Worm (Caenorhabditis elegans) whole organism, early embryonic: ENCODE results near the gene ceh-93.
A peak's percentile ranks its signal among the peaks of the same experiment; 100 is the strongest.

ENCODE experiments used
- B0310.2 ChIP-seq: sonication (generic microtip); optimal IDR thresholded peaks from 2 replicates; lab custom pipeline; 2016; ENCODE audit warnings: mild to moderate bottlenecking, missing genetic modification characterization, missing compliant biosample characterization
- F13C5.2 ChIP-seq: sonication (generic microtip); optimal IDR thresholded peaks from 2 replicates; lab custom pipeline; 2017; ENCODE audit warnings: mild to moderate bottlenecking, missing genetic modification characterization, inconsistent platforms, missing compliant biosample characterization
- aly-1 ChIP-seq: sonication (generic microtip); optimal IDR thresholded peaks from 2 replicates; lab custom pipeline; 2016; ENCODE audit warnings: missing genetic modification characterization, missing compliant biosample characterization
- ama-1 ChIP-seq: fragments of 150-350 bp; optimal IDR thresholded peaks from 2 replicates; lab custom pipeline; 2014
- ceh-13 ChIP-seq: fragments of 200-800 bp; sonication (Bioruptor generic); optimal IDR thresholded peaks from 2 replicates; lab custom pipeline; 2018; ENCODE audit warnings: mild to moderate bottlenecking, missing genetic modification characterization, missing compliant biosample characterization
- ceh-36 ChIP-seq: sonication (generic microtip); optimal IDR thresholded peaks from 2 replicates; lab custom pipeline; 2016; ENCODE audit warnings: missing genetic modification characterization, inconsistent platforms, missing compliant biosample characterization
- ets-7 ChIP-seq: sonication (generic microtip); optimal IDR thresholded peaks from 2 replicates; lab custom pipeline; 2016; ENCODE audit warnings: missing genotype, missing genetic modification characterization, missing compliant biosample characterization
- flt-1 ChIP-seq: fragments of 200-800 bp; sonication (Bioruptor generic); IDR thresholded peaks from 2 replicates; pipeline ENCODE4 v1.3.6; 2022; ENCODE audit warnings: missing genetic modification characterization, missing compliant biosample characterization
- hmbx-1 ChIP-seq: sonication (generic microtip); optimal IDR thresholded peaks from 2 replicates; lab custom pipeline; 2016; ENCODE audit warnings: mild to moderate bottlenecking, missing genetic modification characterization, missing compliant biosample characterization
- hmg-4 ChIP-seq: fragments of 200-800 bp; sonication (Bioruptor generic); optimal IDR thresholded peaks from 2 replicates; lab custom pipeline; 2018; ENCODE audit warnings: mild to moderate bottlenecking, missing genetic modification characterization, missing compliant biosample characterization
- hnd-1 ChIP-seq: sonication (generic microtip); optimal IDR thresholded peaks from 2 replicates; lab custom pipeline; 2016; ENCODE audit warnings: missing genetic modification characterization, missing compliant biosample characterization
- pes-1 ChIP-seq: fragments of 200-800 bp; sonication (Bioruptor generic); IDR thresholded peaks from 2 replicates; pipeline ENCODE4 v1.3.6; 2022; ENCODE audit warnings: missing genetic modification reagents, missing genetic modification characterization, missing compliant biosample characterization
- scrt-1 ChIP-seq: fragments of 200-800 bp; sonication (Bioruptor generic); IDR thresholded peaks from 2 replicates; pipeline ENCODE4 v1.3.6; 2022; ENCODE audit warnings: missing genetic modification characterization, missing compliant biosample characterization
- sea-1 ChIP-seq: fragments of 200-800 bp; sonication (Bioruptor generic); conservative IDR thresholded peaks from 2 replicates; pipeline ENCODE4 v1.3.6; 2022; ENCODE audit warnings: missing genetic modification characterization, missing compliant biosample characterization
- tbx-11 ChIP-seq: fragments of 200-800 bp; sonication (Bioruptor generic); IDR thresholded peaks from 2 replicates; pipeline ENCODE4 v1.3.6; 2022; ENCODE audit warnings: missing genetic modification characterization, missing compliant biosample characterization
- tbx-37 ChIP-seq: fragments of 200-800 bp; sonication (Bioruptor generic); conservative IDR thresholded peaks from 2 replicates; pipeline ENCODE4 v1.3.6; 2022; ENCODE audit warnings: missing genetic modification reagents, missing genetic modification characterization, missing compliant biosample characterization
- tra-4 ChIP-seq: sonication (generic microtip); optimal IDR thresholded peaks from 2 replicates; lab custom pipeline; 2017; ENCODE audit warnings: missing genetic modification characterization, missing compliant biosample characterization

The ceh-93 gene

ce11 chrX:388728-389127 lies at the start of gene ceh-93:
Gene ceh-93 (minus strand): TSS chrX:388797.
- TF ChIP-seq hmbx-1, result no peak
- TF ChIP-seq tra-4, result no peak

- no peak for TF ChIP-seq hmbx-1
- TF ChIP-seq flt-1, result no peak
- TF ChIP-seq pes-1 (GFP tag; lab: Robert Waterston, UW), result no peak
- no peak for TF ChIP-seq ets-7 (tag; lab: Kevin White, UChicago)
- TF ChIP-seq sea-1, result no peak
- TF ChIP-seq tbx-37 (GFP tag; lab: Robert Waterston, UW), result no peak
- TF ChIP-seq hnd-1 (tag; lab: Kevin White, UChicago), result no peak
- TF ChIP-seq hmg-4, result no peak
- TF ChIP-seq ama-1 (lab: Kevin White, UChicago), result no peak
- no peak for TF ChIP-seq scrt-1
- no peak for TF ChIP-seq tbx-11
- TF ChIP-seq ceh-36 (tag; lab: Kevin White, UChicago), result no peak
- TF ChIP-seq ceh-13 (GFP tag; lab: Kevin White, UChicago), result no peak
- no peak for TF ChIP-seq B0310.2 (tag; lab: Kevin White, UChicago)
- TF ChIP-seq F13C5.2, result no peak
- no peak for TF ChIP-seq tra-4
- TF ChIP-seq aly-1 (tag; lab: Kevin White, UChicago), result no peak
Measured at ce11 chrX:438396-438795, 49.8 kb upstream of the ceh-93 start.

- TF ChIP-seq ceh-36 (tag; lab: Kevin White, UChicago) (no peak), ceh-13 (GFP tag; lab: Kevin White, UChicago) (no peak), hnd-1 (tag; lab: Kevin White, UChicago) (no peak), hmg-4 (no peak), B0310.2 (tag; lab: Kevin White, UChicago) (no peak), tra-4 (no peak), scrt-1 (no peak), tbx-37 (GFP tag; lab: Robert Waterston, UW) (no peak), F13C5.2 (no peak), ets-7 (tag; lab: Kevin White, UChicago) (no peak), hmbx-1 (no peak), flt-1 (no peak)
Measured at ce11 chrX:433747-434146, 45.1 kb upstream of the ceh-93 start, which contains the start of gene dve-1. Gene dve-1 (minus strand): TSS chrX:433812.

ce11 chrX:433029-433693 lies 44.6 kb upstream of the ceh-93 start:
- no peak for TF ChIP-seq scrt-1
- no peak for TF ChIP-seq pes-1 (GFP tag; lab: Robert Waterston, UW)
- no peak for TF ChIP-seq tra-4
- TF ChIP-seq tbx-37 (GFP tag; lab: Robert Waterston, UW), result no peak
- TF ChIP-seq sea-1, result no peak
- TF ChIP-seq hmg-4, result no peak
- TF ChIP-seq aly-1 (tag; lab: Kevin White, UChicago), result no peak
- no peak for TF ChIP-seq ama-1 (lab: Kevin White, UChicago)
- no peak for TF ChIP-seq ets-7 (tag; lab: Kevin White, UChicago)
- no peak for TF ChIP-seq hmbx-1
- no peak for TF ChIP-seq flt-1
- TF ChIP-seq ceh-36 (tag; lab: Kevin White, UChicago), result no peak
- no peak for TF ChIP-seq ceh-13 (GFP tag; lab: Kevin White, UChicago)
- TF ChIP-seq F13C5.2, result no peak
- no peak for TF ChIP-seq B0310.2 (tag; lab: Kevin White, UChicago)

ce11 chrX:431596-431995 lies 43.0 kb upstream of the ceh-93 start:
- TF ChIP-seq flt-1, result no peak
- no peak for TF ChIP-seq ama-1 (lab: Kevin White, UChicago)
- TF ChIP-seq scrt-1, result no peak
- no peak for TF ChIP-seq aly-1 (tag; lab: Kevin White, UChicago)
- no peak for TF ChIP-seq tbx-37 (GFP tag; lab: Robert Waterston, UW)
- peak; percentile 13 for TF ChIP-seq hmg-4
- TF ChIP-seq F13C5.2, result no peak
- no peak for TF ChIP-seq hnd-1 (tag; lab: Kevin White, UChicago)

- no peak for TF ChIP-seq hmg-4
- no peak for TF ChIP-seq aly-1 (tag; lab: Kevin White, UChicago)
Measured at ce11 chrX:425535-425934, 36.9 kb upstream of the ceh-93 start, which contains the start of gene ZK1193.2. Gene ZK1193.2 (minus strand): TSS chrX:425635.

- no peak for TF ChIP-seq ceh-36 (tag; lab: Kevin White, UChicago)
- TF ChIP-seq hnd-1 (tag; lab: Kevin White, UChicago), result no peak
- no peak for TF ChIP-seq F13C5.2
- no peak for TF ChIP-seq tbx-37 (GFP tag; lab: Robert Waterston, UW)
- no peak for TF ChIP-seq ets-7 (tag; lab: Kevin White, UChicago)
- TF ChIP-seq scrt-1, result no peak
- no peak for TF ChIP-seq tra-4
- no peak for TF ChIP-seq B0310.2 (tag; lab: Kevin White, UChicago)
- TF ChIP-seq pes-1 (GFP tag; lab: Robert Waterston, UW), result no peak
- no peak for TF ChIP-seq ceh-13 (GFP tag; lab: Kevin White, UChicago)
Measured at ce11 chrX:423757-424156, 35.2 kb upstream of the ceh-93 start.

- TF ChIP-seq aly-1 (tag; lab: Kevin White, UChicago) (no peak), flt-1 (no peak), scrt-1 (no peak), tra-4 (no peak), hnd-1 (tag; lab: Kevin White, UChicago) (no peak), ceh-13 (GFP tag; lab: Kevin White, UChicago) (no peak), ama-1 (lab: Kevin White, UChicago) (no peak), pes-1 (GFP tag; lab: Robert Waterston, UW) (no peak), sea-1 (no peak), tbx-37 (GFP tag; lab: Robert Waterston, UW) (no peak), hmbx-1 (no peak), ets-7 (tag; lab: Kevin White, UChicago) (no peak), B0310.2 (tag; lab: Kevin White, UChicago) (no peak), ceh-36 (tag; lab: Kevin White, UChicago) (no peak), hmg-4 (no peak)
Measured at ce11 chrX:421785-422657, 33.4 kb upstream of the ceh-93 start.
